Worm (Caenorhabditis elegans) whole organism, L1 larva: Measurements from ENCODE around the gene C53A5.13.
A peak's percentile ranks its signal among the peaks of the same experiment; 100 is the strongest.

Experiments
- F16B12.6 ChIP-seq: fragments of 150-350 bp; optimal IDR thresholded peaks from 2 replicates; lab custom pipeline; 2014; ENCODE audit warnings: missing biosample characterization, missing genetic modification characterization
- lin-14 ChIP-seq: fragments of 200-800 bp; sonication (Bioruptor generic); optimal IDR thresholded peaks from 2 replicates; lab custom pipeline; 2018; ENCODE audit warnings: mild to moderate bottlenecking, missing genetic modification characterization, moderate library complexity, missing compliant biosample characterization

Gene C53A5.13

DNA sequence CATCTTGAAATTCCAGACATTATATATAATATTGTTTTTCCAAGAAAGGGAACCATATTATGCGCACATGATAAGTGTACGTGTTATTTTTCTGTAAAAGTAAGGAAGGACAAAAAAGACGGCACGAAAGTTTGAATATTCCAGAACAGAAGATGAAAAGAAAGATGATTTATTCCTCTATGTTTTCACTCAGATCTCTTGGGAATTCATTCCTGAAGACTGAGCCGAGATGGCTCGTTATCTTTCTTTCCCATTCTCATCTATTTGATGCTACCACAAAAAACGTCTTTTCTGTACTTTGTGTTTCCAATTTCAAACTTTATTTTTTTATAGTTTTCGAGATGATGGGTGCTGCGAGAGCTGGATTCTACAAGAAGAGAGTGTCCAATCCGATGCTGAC lies 57.1 kb downstream of the C53A5.13 start:
- peak; percentile 38 for TF ChIP-seq lin-14 (GFP tag; lab: Kevin White, UChicago)
- TF ChIP-seq F16B12.6 (tag; lab: Kevin White, UChicago) = no peak
- TF ChIP-seq, all 84 proteins: peak for 1
